Fruit fly (Drosophila melanogaster): ENCODE data around the gene Zcchc7.

DNA sequence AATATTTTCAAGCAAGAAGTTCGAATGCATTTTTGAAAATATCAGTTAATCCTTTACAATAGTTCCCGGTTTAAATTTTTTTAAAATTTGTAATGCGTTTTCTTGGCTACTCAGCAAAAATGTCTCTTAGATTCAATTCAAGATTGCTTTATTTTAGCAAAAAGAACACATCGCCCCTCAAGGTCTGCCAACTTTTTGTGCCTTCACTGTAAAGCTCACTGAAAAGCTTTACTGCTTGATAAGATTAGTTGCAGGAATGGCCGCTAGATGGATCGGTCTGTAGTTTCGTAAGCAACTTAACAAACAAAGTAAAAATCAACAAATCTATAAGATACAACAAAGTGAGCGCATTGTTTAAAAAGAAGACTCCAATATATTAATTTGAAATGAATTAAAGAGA lies 38.9 kb downstream of the Zcchc7 start:
- TF ChIP-seq CTCF (optimal IDR thresholded peaks at IDR 0.05) (peak in 1 of 2 experiments; percentile 59), CG8478 (optimal IDR thresholded peaks at IDR 0.05) (no peak)

Measured in S2 (cell line).